Fruit fly (Drosophila melanogaster): ENCODE results near the gene knk.

- TF ChIP-seq psq (optimal IDR thresholded peaks at IDR 0.05) (no peak), h (optimal IDR thresholded peaks at IDR 0.05) (no peak)
These were observed 42.9 kb downstream of the knk start for dm6 chr3R:10082549-10083075.
